Worm (Caenorhabditis elegans) whole organism, L3 larva: ENCODE data around the gene Y116A8A.2.

Experiments
- R02D3.7 ChIP-seq: fragments of 150-350 bp; optimal IDR thresholded peaks from 2 replicates; lab custom pipeline; 2014; ENCODE audit warnings: missing biosample characterization, missing genetic modification characterization
- ZK546.5 ChIP-seq: sonication (generic microtip); optimal IDR thresholded peaks from 2 replicates; lab custom pipeline; 2017; ENCODE audit warnings: missing biosample characterization, missing genetic modification characterization
- aly-2 ChIP-seq: fragments of 150-350 bp; optimal IDR thresholded peaks from 2 replicates; lab custom pipeline; 2014; ENCODE audit warnings: missing biosample characterization, missing genetic modification characterization
- ceh-16 ChIP-seq: sonication (generic microtip); optimal IDR thresholded peaks from 2 replicates; lab custom pipeline; 2017; ENCODE audit warnings: missing biosample characterization, missing genetic modification characterization
- ceh-28 ChIP-seq: fragments of 150-350 bp; optimal IDR thresholded peaks from 2 replicates; lab custom pipeline; 2014; ENCODE audit warnings: missing biosample characterization, missing genetic modification reagents, missing genetic modification characterization
- daf-12 ChIP-seq: fragments of 150-350 bp; optimal IDR thresholded peaks from 2 replicates; lab custom pipeline; 2014; ENCODE audit warnings: missing biosample characterization, missing genetic modification reagents, missing genetic modification characterization
- egl-27 ChIP-seq: sonication (generic microtip); optimal IDR thresholded peaks from 4 replicates; lab custom pipeline; 2017; ENCODE audit warnings: missing biosample characterization, missing genetic modification reagents, missing genetic modification characterization
- egl-5 ChIP-seq: fragments of 150-350 bp; optimal IDR thresholded peaks from 2 replicates; lab custom pipeline; 2017; ENCODE audit warnings: missing biosample characterization, missing genetic modification reagents, missing genetic modification characterization, inconsistent platforms
- elt-1 ChIP-seq: fragments of 150-350 bp; optimal IDR thresholded peaks from 2 replicates; lab custom pipeline; 2014; ENCODE audit warnings: missing biosample characterization, missing genetic modification characterization
- elt-2 ChIP-seq: sonication (generic microtip); optimal IDR thresholded peaks from 2 replicates; lab custom pipeline; 2016; ENCODE audit warnings: missing genetic modification reagents, mild to moderate bottlenecking, missing genetic modification characterization, missing compliant biosample characterization
- elt-3 ChIP-seq, 3 experiments: fragments of 150-350 bp in 1 of 3; sonication (generic microtip) in 2 of 3; optimal IDR thresholded peaks; 2 replicates in 2 of 3; 4 replicates in 1 of 3; lab custom pipeline; 2014 to 2017; ENCODE audit warnings: missing biosample characterization in 3 of 3, missing genetic modification characterization in 3 of 3
- eor-1 ChIP-seq, 2 experiments: fragments of 150-350 bp; optimal IDR thresholded peaks; 2 replicates each; lab custom pipeline; 2014 to 2018; ENCODE audit warnings: missing biosample characterization in 2 of 2, missing genetic modification characterization in 2 of 2
- fkh-2 ChIP-seq: fragments of 150-350 bp; optimal IDR thresholded peaks from 2 replicates; lab custom pipeline; 2014; ENCODE audit warnings: missing biosample characterization, missing genetic modification reagents, missing genetic modification characterization
- fos-1 ChIP-seq: fragments of 150-350 bp; optimal IDR thresholded peaks from 2 replicates; lab custom pipeline; 2014; ENCODE audit warnings: missing biosample characterization, missing genetic modification characterization
- hmg-11 ChIP-seq: sonication (generic microtip); optimal IDR thresholded peaks from 2 replicates; lab custom pipeline; 2016; ENCODE audit warnings: missing genetic modification characterization, missing compliant biosample characterization
- jun-1 ChIP-seq: fragments of 150-350 bp; optimal IDR thresholded peaks from 2 replicates; lab custom pipeline; 2014; ENCODE audit warnings: missing biosample characterization, missing genetic modification reagents, missing genetic modification characterization
- lin-15B ChIP-seq: fragments of 150-350 bp; optimal IDR thresholded peaks from 2 replicates; lab custom pipeline; 2014; ENCODE audit warnings: missing biosample characterization, missing genetic modification characterization
- lin-39 ChIP-seq: fragments of 150-350 bp; optimal IDR thresholded peaks from 2 replicates; lab custom pipeline; 2018; ENCODE audit warnings: missing biosample characterization, missing genetic modification reagents, missing genetic modification characterization
- lsy-12 ChIP-seq: sonication (generic microtip); optimal IDR thresholded peaks from 2 replicates; lab custom pipeline; 2016; ENCODE audit warnings: mild to moderate bottlenecking, missing genetic modification characterization, missing compliant biosample characterization
- mdl-1 ChIP-seq: fragments of 150-350 bp; optimal IDR thresholded peaks from 2 replicates; lab custom pipeline; 2014; ENCODE audit warnings: missing biosample characterization, missing genetic modification characterization
- mml-1 ChIP-seq: fragments of 150-350 bp; sonication (generic microtip); optimal IDR thresholded peaks from 3 replicates; lab custom pipeline; 2014; ENCODE audit warnings: missing biosample characterization, missing genetic modification characterization
- nfya-1 ChIP-seq: sonication (generic microtip); optimal IDR thresholded peaks from 2 replicates; lab custom pipeline; 2017; ENCODE audit warnings: missing genetic modification characterization, mild to moderate bottlenecking, missing compliant biosample characterization, antibody characterized with exemption, moderate library complexity; ENCODE audit not compliant: insufficient read depth
- nhr-11 ChIP-seq: fragments of 150-350 bp; optimal IDR thresholded peaks from 2 replicates; lab custom pipeline; 2014; ENCODE audit warnings: missing biosample characterization, missing genetic modification characterization
- nhr-12 ChIP-seq: fragments of 150-350 bp; optimal IDR thresholded peaks from 2 replicates; lab custom pipeline; 2014; ENCODE audit warnings: missing biosample characterization, missing genetic modification characterization
- nhr-23 ChIP-seq: fragments of 150-350 bp; optimal IDR thresholded peaks from 2 replicates; lab custom pipeline; 2014; ENCODE audit warnings: missing biosample characterization, missing genetic modification reagents, missing genetic modification characterization
- nhr-25 ChIP-seq: sonication (generic microtip); optimal IDR thresholded peaks from 2 replicates; lab custom pipeline; 2017; ENCODE audit warnings: missing biosample characterization, missing genetic modification characterization
- nhr-28 ChIP-seq: fragments of 150-350 bp; optimal IDR thresholded peaks from 2 replicates; lab custom pipeline; 2014; ENCODE audit warnings: missing biosample characterization, missing genetic modification characterization
- nhr-43 ChIP-seq: sonication (generic microtip); optimal IDR thresholded peaks from 2 replicates; lab custom pipeline; 2016; ENCODE audit warnings: mild to moderate bottlenecking, missing genetic modification characterization, missing compliant biosample characterization; ENCODE audit not compliant: poor library complexity, severe bottlenecking
- nhr-67 ChIP-seq: fragments of 150-350 bp; optimal IDR thresholded peaks from 2 replicates; lab custom pipeline; 2014; ENCODE audit warnings: missing biosample characterization, missing genetic modification characterization
- nhr-76 ChIP-seq: fragments of 150-350 bp; sonication (generic microtip); optimal IDR thresholded peaks from 5 replicates; lab custom pipeline; 2014; ENCODE audit warnings: missing biosample characterization, missing genetic modification characterization
- pha-4 ChIP-seq: fragments of 150-350 bp; optimal IDR thresholded peaks from 2 replicates; lab custom pipeline; 2014; ENCODE audit warnings: missing biosample characterization, missing genetic modification reagents, missing genetic modification characterization
- pqm-1 ChIP-seq: fragments of 150-350 bp; optimal IDR thresholded peaks from 2 replicates; lab custom pipeline; 2017; ENCODE audit warnings: missing biosample characterization, missing genetic modification characterization, inconsistent platforms
- sea-2 ChIP-seq: fragments of 150-350 bp; sonication (generic microtip); optimal IDR thresholded peaks from 4 replicates; lab custom pipeline; 2014; ENCODE audit warnings: missing biosample characterization, missing genetic modification reagents, missing genetic modification characterization
- skn-1 ChIP-seq: fragments of 150-350 bp; optimal IDR thresholded peaks from 2 replicates; lab custom pipeline; 2014; ENCODE audit warnings: missing biosample characterization, missing genetic modification characterization
- snpc-4 ChIP-seq: fragments of 150-350 bp; optimal IDR thresholded peaks from 2 replicates; lab custom pipeline; 2014; ENCODE audit warnings: missing biosample characterization, missing genetic modification characterization
- tbx-2 ChIP-seq: sonication (generic microtip); optimal IDR thresholded peaks from 2 replicates; lab custom pipeline; 2016; ENCODE audit warnings: mild to moderate bottlenecking, missing genetic modification characterization, missing compliant biosample characterization
- unc-39 ChIP-seq: sonication (generic microtip); optimal IDR thresholded peaks from 4 replicates; lab custom pipeline; 2017; ENCODE audit warnings: missing biosample characterization, missing genetic modification characterization
- unc-62 ChIP-seq: fragments of 150-350 bp; sonication (generic microtip); optimal IDR thresholded peaks from 4 replicates; lab custom pipeline; 2014; ENCODE audit warnings: missing biosample characterization, missing genetic modification reagents, missing genetic modification characterization
- zag-1 ChIP-seq: fragments of 150-350 bp; optimal IDR thresholded peaks from 2 replicates; lab custom pipeline; 2014; ENCODE audit warnings: missing biosample characterization, missing genetic modification characterization
- ztf-11 ChIP-seq: fragments of 150-350 bp; optimal IDR thresholded peaks from 2 replicates; lab custom pipeline; 2014; ENCODE audit warnings: missing biosample characterization, missing genetic modification characterization
- ztf-4 ChIP-seq: fragments of 150-350 bp; optimal IDR thresholded peaks from 2 replicates; lab custom pipeline; 2014; ENCODE audit warnings: missing biosample characterization, missing genetic modification characterization

Gene Y116A8A.2

DNA sequence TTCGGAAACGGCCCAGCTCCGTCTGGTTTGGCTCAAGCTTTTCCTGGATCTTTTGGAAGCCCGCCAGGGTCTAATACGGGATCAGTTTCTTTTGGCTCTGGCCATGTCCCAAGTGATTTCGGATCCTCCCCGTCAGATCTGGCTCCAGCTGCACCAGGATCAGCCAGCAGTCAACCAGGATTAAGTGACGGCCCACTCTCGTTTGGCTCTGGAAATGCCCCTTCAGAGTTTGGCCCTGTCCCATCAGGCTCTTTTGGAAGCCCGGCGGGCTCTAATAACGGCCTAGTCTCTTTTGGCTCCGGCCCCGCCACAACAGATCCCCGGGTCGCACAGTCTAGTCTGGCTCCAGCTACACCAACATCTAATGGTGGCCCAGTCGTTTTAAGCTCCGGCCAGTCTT lies 36.0 kb downstream of the Y116A8A.2 start:
- no peak for TF ChIP-seq nhr-76
- no peak for TF ChIP-seq ceh-16 (tag; lab: Kevin White, UChicago)
- TF ChIP-seq nhr-28 = no peak
- no peak for TF ChIP-seq nhr-67 (tag; lab: Kevin White, UChicago)
- no peak for TF ChIP-seq nhr-12 (tag; lab: Kevin White, UChicago)
- no peak for TF ChIP-seq skn-1 (tag; lab: Kevin White, UChicago)
- TF ChIP-seq ztf-11 (tag; lab: Kevin White, UChicago) = no peak
- TF ChIP-seq R02D3.7 (tag; lab: Kevin White, UChicago) = no peak
- no peak for TF ChIP-seq elt-3 (tag; optimal IDR thresholded peaks at IDR 0.05; lab: Kevin White, UChicago)
- no peak for TF ChIP-seq pqm-1
- TF ChIP-seq unc-39 (tag; lab: Kevin White, UChicago) = no peak
- TF ChIP-seq lin-15B (tag; lab: Kevin White, UChicago) = no peak
- no peak for TF ChIP-seq snpc-4 (tag; lab: Kevin White, UChicago)
- TF ChIP-seq aly-2 (tag; lab: Kevin White, UChicago) = no peak
- TF ChIP-seq zag-1 (tag; lab: Kevin White, UChicago) = no peak
- TF ChIP-seq unc-62 (GFP tag; lab: Kevin White, UChicago) = no peak
- TF ChIP-seq nfya-1 (tag; lab: Kevin White, UChicago) = no peak
- TF ChIP-seq sea-2 = no peak
- no peak for TF ChIP-seq elt-1 (tag; lab: Kevin White, UChicago)
- no peak for TF ChIP-seq egl-5 (tag; lab: Kevin White, UChicago)

DNA sequence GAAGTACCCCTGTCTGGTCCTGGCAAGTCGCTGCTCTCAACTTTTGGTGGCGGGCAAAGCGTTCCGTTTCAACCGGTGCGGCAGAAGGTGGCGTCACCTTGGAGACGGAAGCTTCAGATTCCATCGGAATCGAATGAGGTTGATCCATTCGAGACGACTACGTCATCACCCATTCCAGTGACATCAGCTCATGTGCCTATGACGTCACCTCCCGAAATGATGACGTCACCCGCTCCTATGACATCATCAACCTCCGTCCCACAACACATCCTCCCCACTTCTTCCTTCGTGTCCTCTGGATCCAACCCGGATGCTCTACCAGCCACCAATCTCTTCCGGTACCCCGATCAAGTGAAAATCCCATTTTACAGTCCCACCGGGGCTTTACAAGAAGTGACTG lies 36.8 kb downstream of the Y116A8A.2 start:
- TF ChIP-seq nhr-11 = no peak
- TF ChIP-seq mdl-1 = no peak
- no peak for TF ChIP-seq skn-1 (tag; lab: Kevin White, UChicago)
- TF ChIP-seq egl-5 (tag; lab: Kevin White, UChicago) = no peak
- TF ChIP-seq, all 47 proteins: peak for 0

DNA sequence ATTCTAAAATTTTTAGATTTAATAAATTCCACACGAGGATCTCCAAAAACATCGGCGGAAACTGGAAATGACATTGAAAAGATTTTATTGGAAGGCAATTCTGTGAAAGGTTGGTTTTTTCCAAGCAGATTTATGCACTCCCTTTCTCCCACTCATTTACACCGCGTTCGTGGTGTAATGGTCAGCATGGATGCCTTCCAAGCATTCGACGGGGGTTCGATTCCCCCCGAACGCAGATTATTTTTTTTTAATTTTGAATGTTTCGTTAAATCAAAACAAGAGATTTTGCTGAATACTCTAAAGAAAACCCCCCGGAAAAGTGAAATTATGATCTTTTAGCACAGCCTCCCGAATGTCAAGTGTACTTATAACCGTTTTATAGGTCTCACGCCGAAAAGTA lies 37.8 kb downstream of the Y116A8A.2 start:
- no peak for TF ChIP-seq fos-1
- no peak for TF ChIP-seq zag-1 (tag; lab: Kevin White, UChicago)
- no peak for TF ChIP-seq ZK546.5 (tag; lab: Kevin White, UChicago)
- TF ChIP-seq mml-1 (tag; lab: Kevin White, UChicago) = no peak
- TF ChIP-seq nhr-76 = no peak
- TF ChIP-seq pqm-1 = no peak
- no peak for TF ChIP-seq nhr-25 (tag; lab: Kevin White, UChicago)
- TF ChIP-seq pha-4 (tag; lab: Kevin White, UChicago) = no peak
- peak; percentile 7 for TF ChIP-seq tbx-2
- TF ChIP-seq ceh-16 (tag; lab: Kevin White, UChicago) = no peak
- peak; percentile 13 for TF ChIP-seq nhr-43 (tag; lab: Kevin White, UChicago)
- TF ChIP-seq elt-3 (tag; optimal IDR thresholded peaks at IDR 0.05; lab: Kevin White, UChicago) = no peak
- peak; percentile 30 for TF ChIP-seq elt-2
- TF ChIP-seq ztf-4 (tag; lab: Kevin White, UChicago) = no peak
- no peak for TF ChIP-seq aly-2 (tag; lab: Kevin White, UChicago)
- no peak for TF ChIP-seq nhr-12 (tag; lab: Kevin White, UChicago)
- peak; percentile 3 for TF ChIP-seq lin-39
- no peak for TF ChIP-seq unc-39 (tag; lab: Kevin White, UChicago)
- no peak for TF ChIP-seq ceh-28 (tag; lab: Kevin White, UChicago)
- TF ChIP-seq hmg-11 (tag; lab: Kevin White, UChicago) = peak; percentile 82
- TF ChIP-seq fkh-2 (tag; lab: Kevin White, UChicago) = no peak
- no peak for TF ChIP-seq lsy-12
- peak; percentile 39 for TF ChIP-seq snpc-4 (tag; lab: Kevin White, UChicago)
- TF ChIP-seq nhr-11 = no peak
- no peak for TF ChIP-seq daf-12 (tag; lab: Kevin White, UChicago)

DNA sequence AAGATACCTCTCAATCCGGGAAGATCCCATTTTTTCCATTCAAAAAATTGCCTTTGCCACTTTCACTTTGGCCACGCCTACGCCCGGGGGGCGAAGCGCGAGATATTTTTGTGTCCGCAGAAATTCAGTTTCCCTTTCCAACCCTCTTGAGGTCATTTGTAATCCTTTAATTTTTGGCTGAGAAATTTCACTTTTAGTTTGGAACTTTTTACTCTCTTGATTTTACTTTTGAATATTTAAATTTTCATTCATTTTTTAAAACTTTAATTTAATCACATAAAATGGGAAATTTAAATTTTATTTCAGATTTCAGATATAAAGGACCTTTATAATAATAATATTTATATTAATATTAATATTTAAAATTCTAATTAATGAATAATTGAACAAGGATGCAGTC lies 38.3 kb downstream of the Y116A8A.2 start, which contains the start of gene Y43D4A.5:
Gene Y43D4A.5, plus strand, starts transcription at position 301 of the 400 bp plus-strand sequence.
- no peak for TF ChIP-seq eor-1 (tag; optimal IDR thresholded peaks at IDR 0.05; lab: Kevin White, UChicago)
- no peak for TF ChIP-seq snpc-4 (tag; lab: Kevin White, UChicago)
- TF ChIP-seq fkh-2 (tag; lab: Kevin White, UChicago) = no peak
- TF ChIP-seq egl-5 (tag; lab: Kevin White, UChicago) = no peak
- TF ChIP-seq hmg-11 (tag; lab: Kevin White, UChicago) = no peak
- no peak for TF ChIP-seq nhr-23 (tag; lab: Kevin White, UChicago)
- no peak for TF ChIP-seq jun-1 (tag; lab: Kevin White, UChicago)
- TF ChIP-seq egl-27 (tag; lab: Kevin White, UChicago) = no peak
- no peak for TF ChIP-seq nhr-67 (tag; lab: Kevin White, UChicago)
- TF ChIP-seq ztf-11 (tag; lab: Kevin White, UChicago) = no peak
- no peak for TF ChIP-seq ztf-4 (tag; lab: Kevin White, UChicago)
- no peak for TF ChIP-seq unc-62 (GFP tag; lab: Kevin White, UChicago)
- TF ChIP-seq, all 47 proteins: peak for 0
